Fruit fly (Drosophila melanogaster) whole organism: ENCODE results near the gene fit.

ENCODE experiments used
- Dll ChIP-seq: fragments of >200 bp; optimal IDR thresholded peaks from 2 replicates; lab custom pipeline; 2017
- EcR ChIP-seq, 2 experiments: fragments of >200 bp; optimal IDR thresholded peaks; 2 replicates each; lab custom pipeline; 2017; ENCODE audit warnings: missing biosample characterization in 2 of 2, missing genetic modification characterization in 2 of 2, missing genetic modification reagents in 2 of 2
- pan ChIP-seq: fragments of >200 bp; optimal IDR thresholded peaks from 2 replicates; lab custom pipeline; 2017
- usp ChIP-seq: fragments of >200 bp; optimal IDR thresholded peaks from 2 replicates; lab custom pipeline; 2017; ENCODE audit warnings: missing biosample characterization, missing genetic modification characterization, mixed read lengths

dm6 chr3R:21856098-21856872 lies 28.0 kb downstream of the fit start, which contains the start of gene glec:
- no peak for TF ChIP-seq usp (GFP tag; lab: Kevin White, UChicago)
- TF ChIP-seq EcR (GFP tag; optimal IDR thresholded peaks at IDR 0.05; lab: Kevin White, UChicago): no peak
- no peak for TF ChIP-seq pan (lab: Kevin White, UChicago)
- no peak for TF ChIP-seq Dll (lab: Kevin White, UChicago)
